Worm (Caenorhabditis elegans): ENCODE results near the gene grl-6.

DNA sequence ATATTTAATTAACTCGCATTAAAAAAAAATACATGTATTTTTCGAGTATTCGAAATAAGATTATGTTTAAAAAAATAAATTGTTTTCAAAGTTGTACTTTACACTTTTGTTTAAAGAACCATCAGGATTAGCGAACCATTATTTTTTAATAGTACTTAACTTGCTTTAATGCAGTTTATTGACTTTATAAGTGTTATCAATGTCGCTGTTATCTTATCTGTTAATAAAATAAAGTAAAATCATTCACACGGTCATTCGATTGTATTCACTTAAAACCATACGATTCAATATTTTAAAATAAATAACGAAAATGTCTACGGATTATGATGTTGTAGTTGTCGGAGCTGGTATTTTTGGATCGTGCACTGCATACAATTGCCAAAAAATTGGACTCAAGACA lies 25.8 kb upstream of the grl-6 start, which contains the start of gene C15B12.1:
- TF ChIP-seq him-1 (tag; optimal IDR thresholded peaks at IDR 0.05) (no peak), dao-5 (tag; optimal IDR thresholded peaks at IDR 0.05) (no peak)

Data from whole organism, L4/young adult.